Fruit fly (Drosophila melanogaster) whole organism: ENCODE data around the gene ORMDL.

ENCODE experiments used
- CG8478 ChIP-seq: fragments of >200 bp; optimal IDR thresholded peaks from 2 replicates; lab custom pipeline; 2018; ENCODE audit warnings: inconsistent platforms
- Dll ChIP-seq: fragments of >200 bp; optimal IDR thresholded peaks from 2 replicates; lab custom pipeline; 2017
- EcR ChIP-seq, 2 experiments: fragments of >200 bp; optimal IDR thresholded peaks; 2 replicates each; lab custom pipeline; 2017; ENCODE audit warnings: missing biosample characterization in 2 of 2, missing genetic modification characterization in 2 of 2, missing genetic modification reagents in 2 of 2
- pan ChIP-seq: fragments of >200 bp; optimal IDR thresholded peaks from 2 replicates; lab custom pipeline; 2017
- psq ChIP-seq: fragments of >200 bp; optimal IDR thresholded peaks from 2 replicates; lab custom pipeline; 2017
- usp ChIP-seq: fragments of >200 bp; optimal IDR thresholded peaks from 2 replicates; lab custom pipeline; 2017; ENCODE audit warnings: missing biosample characterization, missing genetic modification characterization, mixed read lengths

Gene ORMDL

DNA sequence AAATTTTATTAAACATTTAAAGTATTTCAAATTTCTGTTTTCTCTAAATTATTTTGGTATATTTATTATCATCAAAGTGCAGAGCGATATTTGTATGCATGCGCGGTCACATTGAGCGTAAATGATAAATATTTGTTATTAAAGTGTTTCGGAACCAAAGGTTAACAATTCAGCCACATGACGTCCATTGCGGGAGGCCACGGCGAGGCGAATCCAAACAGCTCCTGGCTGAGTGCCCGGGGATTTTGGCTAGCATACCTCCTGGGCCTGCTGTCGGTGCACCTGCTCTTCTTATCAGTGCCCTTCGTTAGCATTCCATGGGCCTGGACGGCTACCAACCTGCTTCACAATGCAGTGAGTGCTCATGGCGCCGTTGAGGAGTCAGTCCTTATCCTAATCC, at the start of gene ORMDL:
ORMDL (plus strand) TSS at position 98 of the 400 bp plus-strand sequence.
- TF ChIP-seq EcR (GFP tag; optimal IDR thresholded peaks at IDR 0.05; lab: Kevin White, UChicago) (no peak), psq (lab: Kevin White, UChicago) (no peak), CG8478 (lab: Kevin White, UChicago) (no peak), Dll (lab: Kevin White, UChicago) (no peak), usp (no peak), pan (lab: Kevin White, UChicago) (no peak)

- TF ChIP-seq CG8478 (lab: Kevin White, UChicago), result no peak
- TF ChIP-seq psq (lab: Kevin White, UChicago), result no peak
- TF ChIP-seq EcR (GFP tag; optimal IDR thresholded peaks at IDR 0.05; lab: Kevin White, UChicago), result no peak
- no peak for TF ChIP-seq usp
- TF ChIP-seq Dll (lab: Kevin White, UChicago), result no peak
- no peak for TF ChIP-seq pan (lab: Kevin White, UChicago)
These were observed 49.7 kb upstream of the ORMDL start for dm6 chr3L:21585397-21585796.

- TF ChIP-seq usp (no peak), Dll (lab: Kevin White, UChicago) (no peak), pan (lab: Kevin White, UChicago) (no peak), CG8478 (lab: Kevin White, UChicago) (no peak), EcR (GFP tag; optimal IDR thresholded peaks at IDR 0.05; lab: Kevin White, UChicago) (no peak), psq (lab: Kevin White, UChicago) (no peak)
These were observed 48.6 kb upstream of the ORMDL start, which contains the start of gene TfAP-2 for dm6 chr3L:21586528-21586927. TfAP-2 (plus strand) TSS chr3L:21586828.

DNA sequence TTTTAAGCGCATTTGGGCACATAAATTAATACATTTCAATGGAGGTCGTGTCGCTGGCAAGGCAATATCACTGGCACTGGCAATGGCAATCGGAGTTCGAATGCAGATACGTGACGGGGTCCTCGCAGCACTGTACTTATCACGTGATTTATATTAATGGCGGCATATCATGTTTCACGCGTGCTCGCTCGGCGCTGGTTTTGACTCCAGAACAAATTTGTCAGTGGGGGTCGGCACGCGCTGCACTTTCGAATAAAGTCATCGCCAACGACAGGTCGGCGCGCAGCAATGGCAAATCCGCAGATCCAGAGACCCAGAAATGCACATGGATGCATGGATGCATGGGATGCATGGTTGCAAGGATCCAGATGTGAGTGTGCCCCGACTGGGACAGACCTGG, 43.9 kb upstream of the ORMDL start:
- no peak for TF ChIP-seq psq (lab: Kevin White, UChicago)
- no peak for TF ChIP-seq EcR (GFP tag; optimal IDR thresholded peaks at IDR 0.05; lab: Kevin White, UChicago)
- no peak for TF ChIP-seq Dll (lab: Kevin White, UChicago)
- TF ChIP-seq CG8478 (lab: Kevin White, UChicago), result no peak
- TF ChIP-seq usp, result no peak
- no peak for TF ChIP-seq pan (lab: Kevin White, UChicago)

- no peak for TF ChIP-seq CG8478 (lab: Kevin White, UChicago)
- TF ChIP-seq Dll (lab: Kevin White, UChicago), result no peak
- TF ChIP-seq EcR (GFP tag; optimal IDR thresholded peaks at IDR 0.05; lab: Kevin White, UChicago), result no peak
- no peak for TF ChIP-seq psq (lab: Kevin White, UChicago)
- TF ChIP-seq pan (lab: Kevin White, UChicago), result no peak
- no peak for TF ChIP-seq usp
These were observed 40.7 kb upstream of the ORMDL start for dm6 chr3L:21594408-21594807.

dm6 chr3L:21598337-21598736, 36.8 kb upstream of the ORMDL start:
- TF ChIP-seq pan (lab: Kevin White, UChicago) (no peak), psq (lab: Kevin White, UChicago) (no peak), usp (no peak), Dll (lab: Kevin White, UChicago) (no peak), EcR (GFP tag; optimal IDR thresholded peaks at IDR 0.05; lab: Kevin White, UChicago) (no peak), CG8478 (lab: Kevin White, UChicago) (no peak)

- no peak for TF ChIP-seq Dll (lab: Kevin White, UChicago)
- TF ChIP-seq EcR (GFP tag; optimal IDR thresholded peaks at IDR 0.05; lab: Kevin White, UChicago), result no peak
- no peak for TF ChIP-seq psq (lab: Kevin White, UChicago)
- TF ChIP-seq CG8478 (lab: Kevin White, UChicago), result no peak
- no peak for TF ChIP-seq usp
- TF ChIP-seq pan (lab: Kevin White, UChicago), result no peak
These were observed 32.8 kb upstream of the ORMDL start for dm6 chr3L:21602275-21602674.

DNA sequence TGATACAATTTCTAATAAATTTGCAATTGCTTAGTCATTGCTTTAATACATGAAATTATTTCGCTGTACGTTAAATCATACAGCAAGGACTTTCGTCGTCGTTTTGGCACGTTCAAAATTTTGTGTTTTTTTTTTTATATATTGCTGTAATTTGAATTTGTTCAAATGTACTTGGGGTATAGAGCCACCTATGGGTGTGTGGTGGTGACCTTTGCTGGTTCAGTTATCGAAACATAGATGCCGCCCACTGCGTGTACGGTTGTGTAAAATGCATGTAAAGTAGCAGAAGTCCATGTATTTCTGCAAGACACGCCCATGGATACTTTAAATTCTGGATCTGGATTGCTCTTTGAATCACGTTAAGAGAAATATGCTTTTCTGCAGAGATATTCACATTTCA, 30.8 kb upstream of the ORMDL start:
- TF ChIP-seq Dll (lab: Kevin White, UChicago) (no peak), usp (no peak), CG8478 (lab: Kevin White, UChicago) (no peak), pan (lab: Kevin White, UChicago) (no peak), EcR (GFP tag; optimal IDR thresholded peaks at IDR 0.05; lab: Kevin White, UChicago) (no peak), psq (lab: Kevin White, UChicago) (no peak)

DNA sequence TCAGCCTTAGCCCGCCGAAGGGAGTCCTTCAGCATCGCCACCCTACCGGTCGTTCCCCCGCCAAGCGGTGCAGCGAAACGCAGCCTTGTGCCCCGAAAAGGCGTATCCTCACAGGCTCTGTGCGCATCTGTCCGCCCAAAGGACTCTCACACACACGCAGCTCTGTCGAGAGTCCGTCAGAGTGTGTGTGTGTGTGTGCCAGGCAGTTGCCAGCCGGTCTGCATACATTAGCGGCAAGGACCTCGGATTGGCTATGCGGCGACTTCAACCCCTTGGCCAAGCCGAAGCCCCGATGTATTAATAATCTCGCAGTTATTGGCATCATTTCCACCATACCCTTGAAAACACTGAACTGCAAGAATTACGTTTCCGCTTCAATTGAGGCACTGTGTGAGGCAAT, 24.6 kb upstream of the ORMDL start:
- no peak for TF ChIP-seq Dll (lab: Kevin White, UChicago)
- no peak for TF ChIP-seq usp
- no peak for TF ChIP-seq pan (lab: Kevin White, UChicago)
- TF ChIP-seq psq (lab: Kevin White, UChicago), result no peak
- no peak for TF ChIP-seq EcR (GFP tag; optimal IDR thresholded peaks at IDR 0.05; lab: Kevin White, UChicago)
- no peak for TF ChIP-seq CG8478 (lab: Kevin White, UChicago)

- no peak for TF ChIP-seq pan (lab: Kevin White, UChicago)
- TF ChIP-seq EcR (GFP tag; optimal IDR thresholded peaks at IDR 0.05; lab: Kevin White, UChicago), result no peak
- TF ChIP-seq usp, result no peak
These were observed 17.8 kb upstream of the ORMDL start, which contains the start of the genes S1P and CG11307 for dm6 chr3L:21617354-21617753. S1P (minus strand) TSS chr3L:21617376. CG11307 (plus strand) TSS chr3L:21617623.

- TF ChIP-seq usp, result no peak
- no peak for TF ChIP-seq pan (lab: Kevin White, UChicago)
These were observed 9.6 kb upstream of the ORMDL start, which contains the start of the genes CG7166 and Alg11 for dm6 chr3L:21625547-21625946. CG7166 (minus strand) TSS chr3L:21625647. Alg11 (plus strand) TSS chr3L:21625806.

dm6 chr3L:21626036-21626614, 9.0 kb upstream of the ORMDL start:
- TF ChIP-seq CG8478 (lab: Kevin White, UChicago) (no peak), psq (lab: Kevin White, UChicago) (no peak), pan (lab: Kevin White, UChicago) (no peak), Dll (lab: Kevin White, UChicago) (no peak)
